Worm (Caenorhabditis elegans) whole organism, L4 larva: ENCODE data around the gene K09A9.8.

Experiments
- D1046.2 ChIP-seq: fragments of 200-800 bp; sonication (Bioruptor generic); IDR thresholded peaks from 2 replicates; pipeline ENCODE4 v1.3.6; 2022; ENCODE audit warnings: missing genetic modification characterization, missing compliant biosample characterization
- F37D6.2 ChIP-seq: sonication (generic microtip); optimal IDR thresholded peaks from 2 replicates; lab custom pipeline; 2016; ENCODE audit warnings: mild to moderate bottlenecking, missing genetic modification characterization, missing compliant biosample characterization
- F49E8.2 ChIP-seq: sonication (generic microtip); optimal IDR thresholded peaks from 2 replicates; lab custom pipeline; 2016; ENCODE audit warnings: missing compliant biosample characterization, mild to moderate bottlenecking, missing genetic modification characterization, borderline replicate concordance
- Y48G9A.11 ChIP-seq: fragments of 200-800 bp; sonication (Bioruptor generic); IDR thresholded peaks from 2 replicates; pipeline ENCODE4 v1.3.6; 2022; ENCODE audit warnings: missing genetic modification reagents, missing genetic modification characterization, missing compliant biosample characterization
- Y5F2A.4 ChIP-seq: fragments of 200-800 bp; sonication (Bioruptor generic); optimal IDR thresholded peaks from 2 replicates; lab custom pipeline; 2018; ENCODE audit warnings: mild to moderate bottlenecking, missing genetic modification characterization, missing compliant biosample characterization
- ZK337.2 ChIP-seq: fragments of 200-800 bp; sonication (Bioruptor generic); IDR thresholded peaks from 2 replicates; pipeline ENCODE4 v1.3.6; 2022; ENCODE audit warnings: missing genetic modification reagents, missing genetic modification characterization, missing compliant biosample characterization
- aha-1 ChIP-seq: fragments of 150-350 bp; peaks from one replicate; lab custom pipeline; 2014; ENCODE audit warnings: missing biosample characterization, missing genetic modification characterization
- arid-1 ChIP-seq: fragments of 200-800 bp; sonication (Bioruptor generic); conservative IDR thresholded peaks from 2 replicates; pipeline ENCODE4 v1.3.6; 2022; ENCODE audit warnings: missing genetic modification reagents, missing genetic modification characterization, missing compliant biosample characterization
- ceh-62 ChIP-seq: sonication (generic microtip); optimal IDR thresholded peaks from 2 replicates; lab custom pipeline; 2017; ENCODE audit warnings: missing biosample characterization, missing genetic modification characterization
- cey-2 ChIP-seq: sonication (generic microtip); optimal IDR thresholded peaks from 3 replicates; lab custom pipeline; 2017; ENCODE audit warnings: missing genetic modification characterization, mild to moderate bottlenecking, missing compliant biosample characterization, antibody characterized with exemption, borderline replicate concordance; ENCODE audit not compliant: insufficient read depth
- ctbp-1 ChIP-seq: fragments of 200-800 bp; sonication (Bioruptor generic); IDR thresholded peaks from 2 replicates; pipeline ENCODE4 v1.3.6; 2022; ENCODE audit warnings: missing genetic modification reagents, missing genetic modification characterization, missing compliant biosample characterization
- daf-8 ChIP-seq: fragments of 200-800 bp; sonication (Bioruptor generic); IDR thresholded peaks from 2 replicates; pipeline ENCODE4 v1.3.6; 2022; ENCODE audit warnings: missing genetic modification characterization, missing compliant biosample characterization
- dmd-6 ChIP-seq: fragments of 200-800 bp; sonication (Bioruptor generic); IDR thresholded peaks from 2 replicates; pipeline ENCODE4 v1.3.6; 2022; ENCODE audit warnings: missing genetic modification reagents, missing genetic modification characterization, missing compliant biosample characterization
- dmd-9 ChIP-seq: fragments of 200-800 bp; sonication (Bioruptor generic); IDR thresholded peaks from 2 replicates; pipeline ENCODE4 v1.3.6; 2022; ENCODE audit warnings: missing genetic modification reagents, missing genetic modification characterization, missing compliant biosample characterization
- fos-1 ChIP-seq: fragments of 150-350 bp; optimal IDR thresholded peaks from 2 replicates; lab custom pipeline; 2014; ENCODE audit warnings: missing biosample characterization, missing genetic modification characterization
- gei-8 ChIP-seq: fragments of 200-800 bp; sonication (Bioruptor generic); optimal IDR thresholded peaks from 2 replicates; lab custom pipeline; 2018; ENCODE audit warnings: mild to moderate bottlenecking, missing genetic modification characterization, missing compliant biosample characterization
- hif-1 ChIP-seq, 2 experiments: sonication (generic microtip); optimal IDR thresholded peaks; 2 replicates each; lab custom pipeline; 2016 to 2017; ENCODE audit warnings: missing compliant biosample characterization in 2 of 2, missing genetic modification characterization in 2 of 2, missing genetic modification reagents in 2 of 2, missing genotype in 2 of 2, mild to moderate bottlenecking in 1 of 2
- hlh-30 ChIP-seq: sonication (generic microtip); optimal IDR thresholded peaks from 2 replicates; lab custom pipeline; 2017; ENCODE audit warnings: antibody characterized with exemption, mild to moderate bottlenecking, missing genetic modification characterization, missing compliant biosample characterization; ENCODE audit not compliant: insufficient read depth
- hmg-1.1 ChIP-seq: fragments of 200-800 bp; sonication (Bioruptor generic); IDR thresholded peaks from 2 replicates; pipeline ENCODE4 v1.3.6; 2022; ENCODE audit warnings: missing genetic modification reagents, missing genetic modification characterization, missing compliant biosample characterization
- jun-1 ChIP-seq: fragments of 150-350 bp; optimal IDR thresholded peaks from 2 replicates; lab custom pipeline; 2014; ENCODE audit warnings: missing biosample characterization, missing genetic modification reagents, missing genetic modification characterization
- lin-1 ChIP-seq: fragments of 200-800 bp; sonication (Bioruptor generic); IDR thresholded peaks from 2 replicates; pipeline ENCODE4 v1.3.6; 2022; ENCODE audit warnings: missing genetic modification reagents, missing genetic modification characterization, missing compliant biosample characterization
- lin-13 ChIP-seq: fragments of 150-350 bp; optimal IDR thresholded peaks from 2 replicates; lab custom pipeline; 2014; ENCODE audit warnings: missing biosample characterization, missing genetic modification reagents, missing genetic modification characterization
- lin-15B ChIP-seq: fragments of 150-350 bp; sonication (generic microtip); optimal IDR thresholded peaks from 3 replicates; lab custom pipeline; 2014; ENCODE audit warnings: missing biosample characterization, missing genetic modification characterization
- lin-39 ChIP-seq: fragments of 150-350 bp; optimal IDR thresholded peaks from 2 replicates; lab custom pipeline; 2014; ENCODE audit warnings: missing biosample characterization, missing genetic modification reagents, missing genetic modification characterization
- lir-3 ChIP-seq: sonication (generic microtip); optimal IDR thresholded peaks from 2 replicates; lab custom pipeline; 2016; ENCODE audit warnings: mild to moderate bottlenecking, missing genetic modification characterization, missing compliant biosample characterization
- lsy-2 ChIP-seq, 2 experiments: fragments of 150-350 bp in 1 of 2; sonication (generic microtip) in 1 of 2; optimal IDR thresholded peaks; 2 replicates each; lab custom pipeline; 2014 to 2017; ENCODE audit warnings: missing biosample characterization in 2 of 2, missing genetic modification characterization in 2 of 2
- madf-9 ChIP-seq: fragments of 200-800 bp; sonication (Bioruptor generic); conservative IDR thresholded peaks from 2 replicates; pipeline ENCODE4 v1.3.6; 2022; ENCODE audit warnings: missing genetic modification reagents, missing genetic modification characterization, missing compliant biosample characterization
- mxl-2 ChIP-seq: fragments of 200-800 bp; sonication (Bioruptor generic); conservative IDR thresholded peaks from 2 replicates; pipeline ENCODE4 v1.3.6; 2022; ENCODE audit warnings: missing genetic modification reagents, missing genetic modification characterization, missing compliant biosample characterization
- nhr-11 ChIP-seq: fragments of 150-350 bp; optimal IDR thresholded peaks from 2 replicates; lab custom pipeline; 2014; ENCODE audit warnings: missing biosample characterization, missing genetic modification characterization
- nhr-111 ChIP-seq: fragments of 200-800 bp; sonication (Bioruptor generic); optimal IDR thresholded peaks from 2 replicates; lab custom pipeline; 2018; ENCODE audit warnings: mild to moderate bottlenecking, missing genetic modification characterization, missing compliant biosample characterization
- nhr-237 ChIP-seq: sonication (generic microtip); optimal IDR thresholded peaks from 2 replicates; lab custom pipeline; 2017; ENCODE audit warnings: missing biosample characterization, missing genetic modification characterization
- nhr-25 ChIP-seq: sonication (generic microtip); optimal IDR thresholded peaks from 2 replicates; lab custom pipeline; 2017; ENCODE audit warnings: missing genetic modification characterization, mild to moderate bottlenecking, missing compliant biosample characterization, antibody characterized with exemption, moderate library complexity, borderline replicate concordance; ENCODE audit not compliant: insufficient read depth
- nhr-77 ChIP-seq: fragments of 150-350 bp; optimal IDR thresholded peaks from 2 replicates; lab custom pipeline; 2014; ENCODE audit warnings: missing biosample characterization, missing genetic modification characterization
- pha-4 ChIP-seq, 2 experiments: fragments of 150-350 bp in 1 of 2; fragments of 200-800 bp in 1 of 2; sonication (Bioruptor generic) in 1 of 2; IDR thresholded peaks in 1 of 2; optimal IDR thresholded peaks in 1 of 2; 2 replicates each; pipeline versions ENCODE4 v1.3.6 to Lab custom; 2014 to 2022; ENCODE audit warnings: missing genetic modification characterization in 2 of 2, missing genetic modification reagents in 2 of 2, missing biosample characterization in 1 of 2, missing compliant biosample characterization in 1 of 2
- saeg-2 ChIP-seq: fragments of 200-800 bp; sonication (Bioruptor generic); IDR thresholded peaks from 2 replicates; pipeline ENCODE4 v1.3.6; 2022; ENCODE audit warnings: missing genetic modification reagents, missing genetic modification characterization, missing compliant biosample characterization
- unc-62 ChIP-seq, 3 experiments: fragments of 150-350 bp in 1 of 3; sonication (generic microtip); optimal IDR thresholded peaks in 2 of 3; peaks in 1 of 3; 1 replicate in 1 of 3; 2 replicates in 2 of 3; lab custom pipeline; 2014 to 2017; ENCODE audit warnings: missing biosample characterization in 3 of 3, missing genetic modification characterization in 3 of 3, missing genetic modification reagents in 3 of 3, missing genotype in 1 of 3
- vab-7 ChIP-seq: fragments of 200-800 bp; sonication (Bioruptor generic); IDR thresholded peaks from 2 replicates; pipeline ENCODE4 v1.3.6; 2022; ENCODE audit warnings: missing genetic modification reagents, missing genetic modification characterization, missing compliant biosample characterization
- zfp-3 ChIP-seq: fragments of 200-800 bp; sonication (Bioruptor generic); conservative IDR thresholded peaks from 2 replicates; pipeline ENCODE4 v1.3.6; 2022; ENCODE audit warnings: missing genetic modification reagents, missing genetic modification characterization, missing compliant biosample characterization
- zip-11 ChIP-seq: fragments of 200-800 bp; sonication (Bioruptor generic); IDR thresholded peaks from 2 replicates; pipeline ENCODE4 v1.3.6; 2022; ENCODE audit warnings: missing genetic modification characterization, missing compliant biosample characterization
- ztf-11 ChIP-seq: fragments of 150-350 bp; optimal IDR thresholded peaks from 2 replicates; lab custom pipeline; 2014; ENCODE audit warnings: missing biosample characterization, missing genetic modification characterization
- ztf-7 ChIP-seq: fragments of 150-350 bp; optimal IDR thresholded peaks from 2 replicates; lab custom pipeline; 2014; ENCODE audit warnings: missing biosample characterization, missing genetic modification characterization

Gene K09A9.8

DNA sequence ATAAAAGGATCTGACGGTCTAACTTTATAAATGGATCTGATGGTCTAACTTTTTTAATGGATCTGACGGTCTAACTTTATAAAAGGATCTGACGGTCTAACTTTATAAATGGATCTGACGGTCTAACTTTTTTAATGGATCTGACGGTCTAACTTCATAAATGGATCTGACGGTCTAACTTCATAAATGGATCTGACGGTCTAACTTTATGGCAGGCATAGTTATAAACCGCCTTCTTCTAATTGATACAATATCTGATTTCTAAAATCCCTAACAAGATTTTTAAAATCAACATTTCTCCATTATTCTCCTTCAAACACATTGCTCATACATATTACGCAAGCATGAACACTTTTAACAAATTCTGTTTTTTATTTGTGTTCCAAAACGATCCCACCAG lies at the start of gene K09A9.8:
TSS of gene K09A9.8 (minus strand) at position 101 of the 400 bp plus-strand sequence.
- TF ChIP-seq fos-1 (tag; lab: Kevin White, UChicago) (no peak), vab-7 (no peak), F37D6.2 (tag; lab: Kevin White, UChicago) (no peak), nhr-77 (tag; lab: Kevin White, UChicago) (no peak)

DNA sequence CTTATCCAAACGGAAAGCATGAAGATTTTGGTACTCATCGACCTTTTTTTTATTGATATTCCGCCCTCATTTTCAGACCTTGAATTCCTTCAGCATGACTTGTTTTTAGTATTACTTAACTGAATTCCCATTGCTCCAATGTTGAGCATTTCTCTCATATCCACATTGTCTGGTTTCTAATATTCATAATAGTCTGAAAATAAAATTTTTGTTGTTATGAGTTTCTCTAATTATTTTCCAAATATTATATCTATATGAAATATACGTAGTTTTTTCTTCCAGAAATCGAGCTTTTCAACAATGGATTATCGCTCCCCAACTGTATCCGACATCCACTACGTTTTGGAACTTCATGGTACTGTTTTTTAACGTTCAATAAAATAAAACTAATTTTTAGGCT lies 45.7 kb upstream of the K09A9.8 start, which contains the start of gene H08J19.1:
TSS of gene H08J19.1 (plus strand) at position 301 of the 400 bp plus-strand sequence.
- TF ChIP-seq madf-9 (GFP tag; lab: Robert Waterston, UW) (no peak), lin-13 (GFP tag; lab: Kevin White, UChicago) (no peak), hlh-30 (tag; lab: Kevin White, UChicago) (no peak), cey-2 (tag; lab: Kevin White, UChicago) (no peak), nhr-111 (GFP tag; lab: Kevin White, UChicago) (no peak), jun-1 (tag; lab: Kevin White, UChicago) (no peak), gei-8 (GFP tag; lab: Kevin White, UChicago) (no peak), D1046.2 (GFP tag; lab: Robert Waterston, UW) (no peak), pha-4 (GFP tag; IDR thresholded peaks at IDR 0.05; lab: Robert Waterston, UW) (no peak), pha-4 (tag; optimal IDR thresholded peaks at IDR 0.05; lab: Kevin White, UChicago) (no peak), arid-1 (GFP tag; lab: Robert Waterston, UW) (no peak), ctbp-1 (no peak), F49E8.2 (no peak), nhr-25 (tag; lab: Kevin White, UChicago) (no peak), lin-15B (tag; lab: Kevin White, UChicago) (no peak), ztf-11 (no peak)

DNA sequence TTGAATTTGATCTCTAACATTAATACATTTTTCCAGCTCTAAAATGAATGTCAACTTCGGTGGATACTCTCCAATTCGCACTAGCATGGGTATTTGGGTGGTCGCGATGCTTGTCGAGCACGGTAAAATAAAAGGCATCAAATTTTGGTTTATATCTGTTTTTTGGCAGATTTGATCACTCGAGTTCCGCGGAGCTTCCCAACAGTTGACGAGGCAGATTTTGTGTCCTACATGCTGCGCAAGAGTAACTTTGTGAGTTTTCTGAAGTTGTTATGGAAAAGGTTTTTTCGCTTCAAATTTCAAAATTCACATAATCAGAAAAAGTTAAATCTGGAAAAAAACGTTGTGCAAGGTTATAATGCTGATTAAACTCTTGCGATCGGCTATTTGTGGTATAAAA lies 44.4 kb upstream of the K09A9.8 start:
- TF ChIP-seq unc-62 (GFP tag; optimal IDR thresholded peaks at IDR 0.05 in 1 of 2; lab: Kevin White, UChicago): peak in 1 of 2 experiments; percentile 97
- no peak for TF ChIP-seq unc-62 (tag; optimal IDR thresholded peaks at IDR 0.05; lab: Kevin White, UChicago)
- no peak for TF ChIP-seq Y48G9A.11 (GFP tag; lab: Robert Waterston, UW)
- TF ChIP-seq, all 104 proteins: peak for 1

DNA sequence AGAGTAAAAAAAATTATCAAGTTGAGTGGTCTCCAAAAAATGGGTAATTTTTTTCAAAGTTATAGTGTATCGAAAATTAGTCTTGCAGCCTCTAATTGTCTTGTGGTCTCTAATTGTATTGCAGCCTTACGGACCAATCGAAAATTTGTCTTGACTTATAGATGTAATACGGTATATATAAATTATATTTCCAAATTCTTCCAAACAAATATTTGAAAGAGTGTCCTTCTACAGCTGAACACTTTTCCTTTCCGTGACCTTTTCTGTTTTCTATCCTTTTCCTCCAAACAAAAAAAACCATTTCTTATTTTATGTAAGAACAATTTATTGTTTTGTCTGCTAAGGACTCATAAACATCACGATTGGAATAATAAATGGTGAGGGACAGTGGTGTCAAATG lies 43.6 kb upstream of the K09A9.8 start, which contains the start of gene K09E9.7:
TSS of gene K09E9.7 (plus strand) at position 301 of the 400 bp plus-strand sequence.
- TF ChIP-seq daf-8 (GFP tag; lab: Robert Waterston, UW) (no peak), aha-1 (tag; lab: Kevin White, UChicago) (peak; percentile 34)

DNA sequence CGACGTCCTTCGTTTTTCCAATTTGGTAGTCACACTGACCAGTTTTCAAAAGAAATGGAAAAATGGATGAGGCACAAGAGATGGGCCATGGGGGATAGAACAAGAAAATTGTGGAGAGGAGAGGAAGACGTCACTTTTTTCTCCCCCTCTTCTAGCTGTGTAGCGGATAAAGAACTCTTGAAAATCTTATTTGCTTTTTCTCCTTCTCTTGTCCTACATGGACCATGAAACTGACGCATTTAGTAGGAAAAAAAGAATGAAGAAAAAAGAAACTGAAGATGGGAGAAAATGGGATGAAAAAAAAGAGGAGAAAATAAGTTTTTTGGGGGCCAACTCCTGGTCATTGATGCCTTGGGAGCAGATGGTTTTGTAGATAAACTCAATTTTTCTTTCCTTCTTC lies 37.0 kb upstream of the K09A9.8 start:
- TF ChIP-seq lir-3 (tag; lab: Kevin White, UChicago) (no peak), hif-1 (tag; optimal IDR thresholded peaks at IDR 0.05; lab: Kevin White, UChicago) (no peak), F49E8.2 (no peak), zfp-3 (no peak), vab-7 (no peak), hlh-30 (tag; lab: Kevin White, UChicago) (peak; percentile 5), unc-62 (GFP tag; optimal IDR thresholded peaks at IDR 0.05 in 1 of 2; lab: Kevin White, UChicago) (peak in 1 of 2 experiments; percentile 82), unc-62 (tag; optimal IDR thresholded peaks at IDR 0.05; lab: Kevin White, UChicago) (no peak), nhr-237 (tag; lab: Kevin White, UChicago) (no peak), dmd-6 (no peak), Y5F2A.4 (no peak), ztf-7 (tag; lab: Kevin White, UChicago) (no peak), ceh-62 (tag; lab: Kevin White, UChicago) (no peak), lsy-2 (tag; optimal IDR thresholded peaks at IDR 0.05; lab: Kevin White, UChicago) (peak in 1 of 2 experiments; percentile 46), saeg-2 (GFP tag; lab: Robert Waterston, UW) (no peak), zip-11 (GFP tag; lab: Robert Waterston, UW) (no peak), lin-1 (GFP tag; lab: Robert Waterston, UW) (no peak), dmd-9 (no peak), ZK337.2 (GFP tag; lab: Robert Waterston, UW) (no peak), nhr-11 (tag; lab: Kevin White, UChicago) (no peak), hmg-1.1 (GFP tag; lab: Robert Waterston, UW) (0 out of 2 replicates have a peak, but pooled peaks have one; percentile 15), lin-39 (tag; lab: Kevin White, UChicago) (no peak), cey-2 (tag; lab: Kevin White, UChicago) (no peak), mxl-2 (GFP tag; lab: Robert Waterston, UW) (no peak)
